Fruit fly (Drosophila melanogaster) whole organism, prepupa: ENCODE results near the gene Imp.

Experiments used
- CG10631 ChIP-seq: fragments of 200-800 bp; sonication (Bioruptor generic); optimal IDR thresholded peaks from 2 replicates; lab custom pipeline; 2016; ENCODE audit warnings: missing biosample characterization, missing genetic modification characterization
- CG11294 ChIP-seq: fragments of 200-800 bp; sonication (Bioruptor generic); IDR thresholded peaks from 2 replicates; pipeline ENCODE4 v1.3.6; 2022; ENCODE audit warnings: missing biosample characterization, missing genetic modification characterization
- CG11762 ChIP-seq: fragments of 200-800 bp; sonication (Bioruptor generic); optimal IDR thresholded peaks from 3 replicates; lab custom pipeline; 2016; ENCODE audit warnings: missing biosample characterization, missing genetic modification characterization; ENCODE audit not compliant: insufficient read depth
- CG3032 ChIP-seq: fragments of 200-800 bp; optimal IDR thresholded peaks from 2 replicates; lab custom pipeline; 2019; ENCODE audit warnings: missing biosample characterization, mild to moderate bottlenecking, missing genetic modification characterization, moderate library complexity
- CG31627 ChIP-seq: fragments of 200-800 bp; sonication (Bioruptor generic); optimal IDR thresholded peaks from 3 replicates; lab custom pipeline; 2016; ENCODE audit warnings: missing biosample characterization, missing genetic modification characterization
- CG32006 ChIP-seq: fragments of 200-800 bp; sonication (Bioruptor generic); optimal IDR thresholded peaks from 3 replicates; lab custom pipeline; 2017; ENCODE audit warnings: missing biosample characterization, mild to moderate bottlenecking, missing genetic modification characterization
- CG34406 ChIP-seq: fragments of 200-800 bp; sonication (Bioruptor generic); optimal IDR thresholded peaks from 3 replicates; lab custom pipeline; 2016; ENCODE audit warnings: missing biosample characterization, missing genetic modification characterization
- CG3919 ChIP-seq: fragments of 200-800 bp; sonication (Bioruptor generic); optimal IDR thresholded peaks from 3 replicates; lab custom pipeline; 2016; ENCODE audit warnings: missing biosample characterization, missing genetic modification characterization
- CG6276 ChIP-seq: fragments of 200-800 bp; sonication (Bioruptor generic); optimal IDR thresholded peaks from 2 replicates; lab custom pipeline; 2017; ENCODE audit warnings: missing biosample characterization, mild to moderate bottlenecking, missing genetic modification characterization
- CG6792 ChIP-seq: fragments of 200-800 bp; sonication (Bioruptor generic); optimal IDR thresholded peaks from 3 replicates; lab custom pipeline; 2016; ENCODE audit warnings: missing biosample characterization, missing genetic modification characterization
- CG6854 ChIP-seq: fragments of 200-800 bp; sonication (Bioruptor generic); optimal IDR thresholded peaks from 2 replicates; lab custom pipeline; 2017; ENCODE audit warnings: missing biosample characterization, mild to moderate bottlenecking, missing genetic modification characterization
- CG7368 ChIP-seq: fragments of 200-800 bp; sonication (Bioruptor generic); optimal IDR thresholded peaks from 3 replicates; lab custom pipeline; 2016; ENCODE audit warnings: missing biosample characterization, missing genetic modification characterization
- CG8119 ChIP-seq: fragments of 200-800 bp; sonication (Bioruptor generic); IDR thresholded peaks from 3 replicates; pipeline ENCODE4 v1.3.6; 2022; ENCODE audit warnings: missing biosample characterization, missing genetic modification characterization
- Eip75B ChIP-seq: fragments of 200-800 bp; sonication (Bioruptor generic); optimal IDR thresholded peaks from 3 replicates; lab custom pipeline; 2016; ENCODE audit warnings: missing biosample characterization, missing genetic modification characterization
- Eip78C ChIP-seq: fragments of 200-800 bp; sonication (Bioruptor generic); peaks from one replicate; lab custom pipeline; 2016; ENCODE audit warnings: missing biosample characterization, missing genetic modification characterization
- Eip93F ChIP-seq: fragments of 200-800 bp; sonication (Bioruptor generic); optimal IDR thresholded peaks from 2 replicates; lab custom pipeline; 2016; ENCODE audit warnings: missing biosample characterization, mild to moderate bottlenecking, missing genetic modification characterization
- Ets21C ChIP-seq: fragments of 200-800 bp; sonication (Bioruptor generic); optimal IDR thresholded peaks from 3 replicates; lab custom pipeline; 2016; ENCODE audit warnings: missing biosample characterization, missing genetic modification characterization
- Ets96B ChIP-seq: fragments of 200-800 bp; optimal IDR thresholded peaks from 2 replicates; lab custom pipeline; 2019; ENCODE audit warnings: missing biosample characterization, mild to moderate bottlenecking, missing genetic modification characterization, moderate library complexity
- Hr39 ChIP-seq: fragments of 200-800 bp; sonication (Bioruptor generic); optimal IDR thresholded peaks from 2 replicates; lab custom pipeline; 2016; ENCODE audit warnings: missing biosample characterization, missing genetic modification characterization
- Hr4 ChIP-seq: fragments of 200-800 bp; sonication (Bioruptor generic); optimal IDR thresholded peaks from 3 replicates; lab custom pipeline; 2016; ENCODE audit warnings: missing biosample characterization, missing genetic modification characterization
- Lpt ChIP-seq: fragments of 200-800 bp; sonication (Bioruptor generic); optimal IDR thresholded peaks from 3 replicates; lab custom pipeline; 2016; ENCODE audit warnings: missing biosample characterization, missing genetic modification characterization
- Met ChIP-seq: fragments of 200-800 bp; sonication (Bioruptor generic); optimal IDR thresholded peaks from 3 replicates; lab custom pipeline; 2016; ENCODE audit warnings: missing biosample characterization, missing genetic modification characterization
- OdsH ChIP-seq: fragments of 200-800 bp; sonication (Bioruptor generic); optimal IDR thresholded peaks from 3 replicates; lab custom pipeline; 2016; ENCODE audit warnings: missing biosample characterization, missing genetic modification characterization
- Sox102F ChIP-seq: fragments of 200-800 bp; sonication (Bioruptor generic); optimal IDR thresholded peaks from 2 replicates; lab custom pipeline; 2016; ENCODE audit warnings: missing biosample characterization, mild to moderate bottlenecking, missing genetic modification characterization
- Sox14 ChIP-seq: fragments of 200-800 bp; sonication (Bioruptor generic); optimal IDR thresholded peaks from 3 replicates; lab custom pipeline; 2016; ENCODE audit warnings: missing biosample characterization, missing genetic modification characterization
- Sox15 ChIP-seq: fragments of 200-800 bp; sonication (Bioruptor generic); optimal IDR thresholded peaks from 3 replicates; lab custom pipeline; 2016; ENCODE audit warnings: missing biosample characterization, missing genetic modification characterization
- acj6 ChIP-seq: fragments of 200-800 bp; sonication (Bioruptor generic); optimal IDR thresholded peaks from 3 replicates; lab custom pipeline; 2016; ENCODE audit warnings: missing biosample characterization, missing genetic modification characterization
- cyc ChIP-seq: fragments of 200-800 bp; sonication (Bioruptor generic); optimal IDR thresholded peaks from 3 replicates; lab custom pipeline; 2016; ENCODE audit warnings: missing biosample characterization, missing genetic modification characterization
- esn ChIP-seq: fragments of 200-800 bp; sonication (Bioruptor generic); optimal IDR thresholded peaks from 2 replicates; lab custom pipeline; 2016; ENCODE audit warnings: missing biosample characterization, mild to moderate bottlenecking, missing genetic modification characterization, moderate library complexity
- fd85E ChIP-seq: fragments of 200-800 bp; sonication (Bioruptor generic); optimal IDR thresholded peaks from 3 replicates; lab custom pipeline; 2016; ENCODE audit warnings: missing biosample characterization, missing genetic modification characterization
- fkh ChIP-seq: fragments of 200-800 bp; sonication (Bioruptor generic); optimal IDR thresholded peaks from 3 replicates; lab custom pipeline; 2017; ENCODE audit warnings: missing biosample characterization, mild to moderate bottlenecking, missing genetic modification characterization, moderate library complexity
- lz ChIP-seq: fragments of 200-800 bp; sonication (Bioruptor generic); optimal IDR thresholded peaks from 3 replicates; lab custom pipeline; 2016; ENCODE audit warnings: missing biosample characterization, missing genetic modification characterization
- pdm3 ChIP-seq: fragments of 200-800 bp; sonication (Bioruptor generic); optimal IDR thresholded peaks from 3 replicates; lab custom pipeline; 2016; ENCODE audit warnings: missing biosample characterization, missing genetic modification characterization
- salr ChIP-seq, 2 experiments: fragments of 200-800 bp; sonication (Bioruptor generic); optimal IDR thresholded peaks; 3 replicates each; lab custom pipeline; 2016 to 2018; ENCODE audit warnings: missing biosample characterization in 2 of 2, missing genetic modification characterization in 2 of 2, mild to moderate bottlenecking in 1 of 2
- svp ChIP-seq: fragments of 200-800 bp; sonication (Bioruptor generic); peaks from one replicate; lab custom pipeline; 2016; ENCODE audit warnings: missing biosample characterization, missing genetic modification characterization
- topi ChIP-seq: fragments of 200-800 bp; sonication (Bioruptor generic); optimal IDR thresholded peaks from 3 replicates; lab custom pipeline; 2016; ENCODE audit warnings: missing biosample characterization, missing genetic modification characterization

The Imp gene

dm6 chrX:10840892-10841564, 17.0 kb upstream of the Imp start:
- TF ChIP-seq Hr39 (no peak), fkh (GFP tag; lab: Kevin White, UChicago) (peak; percentile 42), svp (GFP tag; lab: Kevin White, UChicago) (peak; percentile 26)
- TF ChIP-seq, all 60 proteins: peak for 2

dm6 chrX:10838962-10839361, 14.9 kb upstream of the Imp start, which contains the start of gene CG15210:
Gene CG15210, plus strand, starts transcription at chrX:10839230.
- peak; percentile 53 for TF ChIP-seq svp (GFP tag; lab: Kevin White, UChicago)
- no peak for TF ChIP-seq esn (GFP tag; lab: Kevin White, UChicago)
- no peak for TF ChIP-seq CG11294 (GFP tag; lab: Robert Waterston, UW)
- TF ChIP-seq CG8119 (GFP tag; lab: Robert Waterston, UW), result no peak
- no peak for TF ChIP-seq Eip93F (GFP tag; lab: Kevin White, UChicago)
- TF ChIP-seq Sox15 (GFP tag; lab: Kevin White, UChicago), result no peak
- TF ChIP-seq Eip78C (GFP tag; lab: Kevin White, UChicago), result peak; percentile 29
- no peak for TF ChIP-seq lz (GFP tag; lab: Kevin White, UChicago)
- TF ChIP-seq Met (GFP tag; lab: Kevin White, UChicago), result no peak
- peak; percentile 27 for TF ChIP-seq fkh (GFP tag; lab: Kevin White, UChicago)
- TF ChIP-seq CG7368 (GFP tag; lab: Kevin White, UChicago), result no peak
- TF ChIP-seq CG3919 (GFP tag; lab: Kevin White, UChicago), result no peak
- TF ChIP-seq CG6854 (GFP tag; lab: Kevin White, UChicago), result no peak

dm6 chrX:10835631-10836030, 11.6 kb upstream of the Imp start:
- TF ChIP-seq CG34406, result no peak
- TF ChIP-seq acj6 (GFP tag; lab: Kevin White, UChicago), result no peak
- TF ChIP-seq esn (GFP tag; lab: Kevin White, UChicago), result no peak
- no peak for TF ChIP-seq fd85E (GFP tag; lab: Kevin White, UChicago)
- no peak for TF ChIP-seq CG3919 (GFP tag; lab: Kevin White, UChicago)
- no peak for TF ChIP-seq Ets21C

DNA sequence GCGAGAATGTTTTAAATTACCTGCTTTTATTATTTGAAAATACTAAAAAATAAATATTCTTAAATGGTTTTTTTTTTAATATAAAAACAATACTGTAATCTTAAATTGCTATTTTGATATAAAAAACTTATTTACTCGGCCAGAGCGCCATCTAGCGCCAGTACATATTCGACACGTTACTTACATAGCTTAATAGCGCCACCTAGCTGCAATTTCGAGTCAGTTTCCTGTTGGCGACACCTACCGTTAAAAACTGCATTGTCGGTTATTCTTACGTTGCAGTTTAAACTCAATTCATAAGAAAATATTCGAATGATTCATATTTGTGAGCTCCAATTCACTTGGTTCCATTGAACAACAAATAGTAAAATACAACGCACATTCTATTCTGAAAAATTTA, 8.3 kb upstream of the Imp start:
- TF ChIP-seq Lpt (GFP tag; lab: Kevin White, UChicago) (no peak), Sox14 (GFP tag; lab: Kevin White, UChicago) (peak; percentile 23), CG6792 (GFP tag; lab: Kevin White, UChicago) (peak; percentile 26), acj6 (GFP tag; lab: Kevin White, UChicago) (peak; percentile 43), fkh (GFP tag; lab: Kevin White, UChicago) (peak; percentile 45), CG32006 (GFP tag; lab: Kevin White, UChicago) (no peak), Sox102F (GFP tag; lab: Kevin White, UChicago) (peak; percentile 12), Ets96B (tag; lab: Kevin White, UChicago) (no peak), CG11762 (GFP tag; lab: Kevin White, UChicago) (no peak), Eip75B (GFP tag; lab: Kevin White, UChicago) (peak; percentile 4), Eip78C (GFP tag; lab: Kevin White, UChicago) (peak; percentile 75), CG3032 (tag; lab: Kevin White, UChicago) (peak; percentile 34), pdm3 (GFP tag; lab: Kevin White, UChicago) (peak; percentile 56), lz (GFP tag; lab: Kevin White, UChicago) (peak; percentile 72), Hr39 (peak; percentile 64), Met (GFP tag; lab: Kevin White, UChicago) (peak; percentile 49), Hr4 (GFP tag; lab: Kevin White, UChicago) (no peak), OdsH (peak; percentile 33), CG31627 (GFP tag; lab: Kevin White, UChicago) (peak; percentile 76), CG10631 (peak; percentile 16), topi (peak; percentile 36), CG3919 (GFP tag; lab: Kevin White, UChicago) (peak; percentile 41), esn (GFP tag; lab: Kevin White, UChicago) (peak; percentile 64), salr (GFP tag; optimal IDR thresholded peaks at IDR 0.05; lab: Kevin White, UChicago) (peak in 1 of 2 experiments; percentile 0), cyc (GFP tag; lab: Kevin White, UChicago) (peak; percentile 71), Sox15 (GFP tag; lab: Kevin White, UChicago) (peak; percentile 9), CG6276 (GFP tag; lab: Kevin White, UChicago) (no peak)
